Fruit fly (Drosophila melanogaster) whole organism, embryonic: ENCODE measurements around the gene CG17343.

Source experiments
- CG2116 ChIP-seq: fragments of 200-800 bp; sonication (Bioruptor generic); optimal IDR thresholded peaks from 3 replicates; lab custom pipeline; 2018; ENCODE audit warnings: missing biosample characterization, mild to moderate bottlenecking, missing genetic modification characterization
- cad ChIP-seq: fragments of >200 bp; optimal IDR thresholded peaks from 2 replicates; lab custom pipeline; 2017; ENCODE audit warnings: missing biosample characterization, missing genetic modification characterization
- fru ChIP-seq: fragments of >200 bp; optimal IDR thresholded peaks from 2 replicates; lab custom pipeline; 2017
- nau ChIP-seq: fragments of 200-800 bp; sonication (Bioruptor generic); optimal IDR thresholded peaks from 3 replicates; lab custom pipeline; 2017; ENCODE audit warnings: missing biosample characterization, mild to moderate bottlenecking, missing genetic modification characterization, missing genetic modification reagents

dm6 chr2L:19023972-19024743, 40.6 kb upstream of the CG17343 start:
- no peak for TF ChIP-seq fru (lab: Kevin White, UChicago)
- no peak for TF ChIP-seq cad (GFP tag; lab: Kevin White, UChicago)
- TF ChIP-seq nau (GFP tag; lab: Kevin White, UChicago): peak; percentile 54
- TF ChIP-seq CG2116 (GFP tag; lab: Kevin White, UChicago): no peak
